Fruit fly (Drosophila melanogaster) whole organism, prepupa: ENCODE results near the gene Tlk.

ENCODE experiments used
- Blimp-1 ChIP-seq: fragments of 200-800 bp; sonication (Bioruptor generic); optimal IDR thresholded peaks from 3 replicates; lab custom pipeline; 2017; ENCODE audit warnings: missing biosample characterization, missing genetic modification characterization, mild to moderate bottlenecking, moderate library complexity, missing genetic modification reagents
- CG10631 ChIP-seq: fragments of 200-800 bp; sonication (Bioruptor generic); optimal IDR thresholded peaks from 2 replicates; lab custom pipeline; 2016; ENCODE audit warnings: missing biosample characterization, missing genetic modification characterization
- CG10669 ChIP-seq: fragments of 200-800 bp; sonication (Bioruptor generic); optimal IDR thresholded peaks from 3 replicates; lab custom pipeline; 2018; ENCODE audit warnings: missing biosample characterization, mild to moderate bottlenecking, missing genetic modification characterization, moderate library complexity
- CG11294 ChIP-seq: fragments of 200-800 bp; sonication (Bioruptor generic); IDR thresholded peaks from 2 replicates; pipeline ENCODE4 v1.3.6; 2022; ENCODE audit warnings: missing biosample characterization, missing genetic modification characterization
- CG11902 ChIP-seq: fragments of 200-800 bp; sonication (Bioruptor generic); optimal IDR thresholded peaks from 3 replicates; lab custom pipeline; 2016; ENCODE audit warnings: missing biosample characterization, missing genetic modification characterization
- CG15336 ChIP-seq: fragments of 200-800 bp; sonication (Bioruptor generic); IDR thresholded peaks from 2 replicates; pipeline ENCODE4 v1.3.6; 2022; ENCODE audit warnings: missing biosample characterization, missing genetic modification characterization
- CG1621 ChIP-seq: fragments of 200-800 bp; sonication (Bioruptor generic); optimal IDR thresholded peaks from 3 replicates; lab custom pipeline; 2018; ENCODE audit warnings: missing biosample characterization, mild to moderate bottlenecking, missing genetic modification characterization
- CG3032 ChIP-seq: fragments of 200-800 bp; optimal IDR thresholded peaks from 2 replicates; lab custom pipeline; 2019; ENCODE audit warnings: missing biosample characterization, mild to moderate bottlenecking, missing genetic modification characterization, moderate library complexity
- CG31627 ChIP-seq: fragments of 200-800 bp; sonication (Bioruptor generic); optimal IDR thresholded peaks from 3 replicates; lab custom pipeline; 2016; ENCODE audit warnings: missing biosample characterization, missing genetic modification characterization
- CG32006 ChIP-seq: fragments of 200-800 bp; sonication (Bioruptor generic); optimal IDR thresholded peaks from 3 replicates; lab custom pipeline; 2017; ENCODE audit warnings: missing biosample characterization, mild to moderate bottlenecking, missing genetic modification characterization
- CG3919 ChIP-seq: fragments of 200-800 bp; sonication (Bioruptor generic); optimal IDR thresholded peaks from 3 replicates; lab custom pipeline; 2016; ENCODE audit warnings: missing biosample characterization, missing genetic modification characterization
- CG4318 ChIP-seq: fragments of 200-800 bp; sonication (Bioruptor generic); optimal IDR thresholded peaks from 3 replicates; lab custom pipeline; 2017; ENCODE audit warnings: missing biosample characterization, mild to moderate bottlenecking, missing genetic modification characterization
- CG6792 ChIP-seq: fragments of 200-800 bp; sonication (Bioruptor generic); optimal IDR thresholded peaks from 3 replicates; lab custom pipeline; 2016; ENCODE audit warnings: missing biosample characterization, missing genetic modification characterization
- CG6808 ChIP-seq: fragments of 200-800 bp; sonication (Bioruptor generic); optimal IDR thresholded peaks from 3 replicates; lab custom pipeline; 2017; ENCODE audit warnings: missing biosample characterization, missing genetic modification characterization, mild to moderate bottlenecking, moderate library complexity, missing genetic modification reagents
- CG6854 ChIP-seq: fragments of 200-800 bp; sonication (Bioruptor generic); optimal IDR thresholded peaks from 2 replicates; lab custom pipeline; 2017; ENCODE audit warnings: missing biosample characterization, mild to moderate bottlenecking, missing genetic modification characterization
- CG7368 ChIP-seq: fragments of 200-800 bp; sonication (Bioruptor generic); optimal IDR thresholded peaks from 3 replicates; lab custom pipeline; 2016; ENCODE audit warnings: missing biosample characterization, missing genetic modification characterization
- CG8119 ChIP-seq: fragments of 200-800 bp; sonication (Bioruptor generic); IDR thresholded peaks from 3 replicates; pipeline ENCODE4 v1.3.6; 2022; ENCODE audit warnings: missing biosample characterization, missing genetic modification characterization
- CG8319 ChIP-seq: fragments of 200-800 bp; sonication (Bioruptor generic); optimal IDR thresholded peaks from 3 replicates; lab custom pipeline; 2016; ENCODE audit warnings: missing biosample characterization, missing genetic modification characterization
- CG9139 ChIP-seq: fragments of 200-800 bp; sonication (Bioruptor generic); optimal IDR thresholded peaks from 3 replicates; lab custom pipeline; 2017; ENCODE audit warnings: missing biosample characterization, mild to moderate bottlenecking, missing genetic modification characterization
- Eip93F ChIP-seq: fragments of 200-800 bp; sonication (Bioruptor generic); optimal IDR thresholded peaks from 2 replicates; lab custom pipeline; 2016; ENCODE audit warnings: missing biosample characterization, mild to moderate bottlenecking, missing genetic modification characterization
- Ets21C ChIP-seq: fragments of 200-800 bp; sonication (Bioruptor generic); optimal IDR thresholded peaks from 3 replicates; lab custom pipeline; 2016; ENCODE audit warnings: missing biosample characterization, missing genetic modification characterization
- Ets96B ChIP-seq: fragments of 200-800 bp; optimal IDR thresholded peaks from 2 replicates; lab custom pipeline; 2019; ENCODE audit warnings: missing biosample characterization, mild to moderate bottlenecking, missing genetic modification characterization, moderate library complexity
- Hr38 ChIP-seq: sonication (Bioruptor generic); optimal IDR thresholded peaks from 2 replicates; lab custom pipeline; 2016; ENCODE audit warnings: missing biosample characterization, missing genetic modification characterization
- Hr4 ChIP-seq: fragments of 200-800 bp; sonication (Bioruptor generic); optimal IDR thresholded peaks from 3 replicates; lab custom pipeline; 2016; ENCODE audit warnings: missing biosample characterization, missing genetic modification characterization
- Lpt ChIP-seq: fragments of 200-800 bp; sonication (Bioruptor generic); optimal IDR thresholded peaks from 3 replicates; lab custom pipeline; 2016; ENCODE audit warnings: missing biosample characterization, missing genetic modification characterization
- Met ChIP-seq: fragments of 200-800 bp; sonication (Bioruptor generic); optimal IDR thresholded peaks from 3 replicates; lab custom pipeline; 2016; ENCODE audit warnings: missing biosample characterization, missing genetic modification characterization
- OdsH ChIP-seq: fragments of 200-800 bp; sonication (Bioruptor generic); optimal IDR thresholded peaks from 3 replicates; lab custom pipeline; 2016; ENCODE audit warnings: missing biosample characterization, missing genetic modification characterization
- Smox ChIP-seq: fragments of 200-800 bp; sonication (Bioruptor generic); optimal IDR thresholded peaks from 3 replicates; lab custom pipeline; 2016; ENCODE audit warnings: missing biosample characterization, missing genetic modification characterization
- Sox14 ChIP-seq: fragments of 200-800 bp; sonication (Bioruptor generic); optimal IDR thresholded peaks from 3 replicates; lab custom pipeline; 2016; ENCODE audit warnings: missing biosample characterization, missing genetic modification characterization
- achi ChIP-seq: fragments of 200-800 bp; sonication (Bioruptor generic); optimal IDR thresholded peaks from 3 replicates; lab custom pipeline; 2016; ENCODE audit warnings: missing biosample characterization, missing genetic modification characterization
- cyc ChIP-seq: fragments of 200-800 bp; sonication (Bioruptor generic); optimal IDR thresholded peaks from 3 replicates; lab custom pipeline; 2016; ENCODE audit warnings: missing biosample characterization, missing genetic modification characterization
- dsx ChIP-seq: fragments of 200-800 bp; optimal IDR thresholded peaks from 3 replicates; lab custom pipeline; 2019; ENCODE audit warnings: missing biosample characterization, mild to moderate bottlenecking, missing genetic modification characterization, moderate library complexity; ENCODE audit not compliant: poor library complexity, severe bottlenecking
- eg ChIP-seq: fragments of 200-800 bp; sonication (Bioruptor generic); IDR thresholded peaks from 3 replicates; pipeline ENCODE4 v1.3.6; 2022; ENCODE audit warnings: missing biosample characterization, missing genetic modification characterization
- esn ChIP-seq: fragments of 200-800 bp; sonication (Bioruptor generic); optimal IDR thresholded peaks from 2 replicates; lab custom pipeline; 2016; ENCODE audit warnings: missing biosample characterization, mild to moderate bottlenecking, missing genetic modification characterization, moderate library complexity
- fd59A ChIP-seq: fragments of 200-800 bp; sonication (Bioruptor generic); optimal IDR thresholded peaks from 2 replicates; lab custom pipeline; 2017; ENCODE audit warnings: missing biosample characterization, mild to moderate bottlenecking, missing genetic modification characterization, missing genetic modification reagents
- fd85E ChIP-seq: fragments of 200-800 bp; sonication (Bioruptor generic); optimal IDR thresholded peaks from 3 replicates; lab custom pipeline; 2016; ENCODE audit warnings: missing biosample characterization, missing genetic modification characterization
- fkh ChIP-seq: fragments of 200-800 bp; sonication (Bioruptor generic); optimal IDR thresholded peaks from 3 replicates; lab custom pipeline; 2017; ENCODE audit warnings: missing biosample characterization, mild to moderate bottlenecking, missing genetic modification characterization, moderate library complexity
- lz ChIP-seq: fragments of 200-800 bp; sonication (Bioruptor generic); optimal IDR thresholded peaks from 3 replicates; lab custom pipeline; 2016; ENCODE audit warnings: missing biosample characterization, missing genetic modification characterization
- pdm3 ChIP-seq: fragments of 200-800 bp; sonication (Bioruptor generic); optimal IDR thresholded peaks from 3 replicates; lab custom pipeline; 2016; ENCODE audit warnings: missing biosample characterization, missing genetic modification characterization
- salr ChIP-seq, 2 experiments: fragments of 200-800 bp; sonication (Bioruptor generic); optimal IDR thresholded peaks; 3 replicates each; lab custom pipeline; 2016 to 2018; ENCODE audit warnings: missing biosample characterization in 2 of 2, missing genetic modification characterization in 2 of 2, mild to moderate bottlenecking in 1 of 2
- spab ChIP-seq: fragments of 200-800 bp; sonication (Bioruptor generic); optimal IDR thresholded peaks from 2 replicates; lab custom pipeline; 2017; ENCODE audit warnings: missing biosample characterization, mild to moderate bottlenecking, missing genetic modification characterization, missing genetic modification reagents
- ss ChIP-seq, 2 experiments: fragments of 200-800 bp; sonication (Bioruptor generic); optimal IDR thresholded peaks; 2 replicates in 1 of 2; 3 replicates in 1 of 2; lab custom pipeline; 2017 to 2018; ENCODE audit warnings: mild to moderate bottlenecking in 2 of 2, missing biosample characterization in 2 of 2, missing genetic modification characterization in 2 of 2, moderate library complexity in 1 of 2
- svp ChIP-seq: fragments of 200-800 bp; sonication (Bioruptor generic); peaks from one replicate; lab custom pipeline; 2016; ENCODE audit warnings: missing biosample characterization, missing genetic modification characterization
- topi ChIP-seq: fragments of 200-800 bp; sonication (Bioruptor generic); optimal IDR thresholded peaks from 3 replicates; lab custom pipeline; 2016; ENCODE audit warnings: missing biosample characterization, missing genetic modification characterization

Tlk gene

dm6 chrX:3764223-3764622 is 44.4 kb downstream of the Tlk start:
- TF ChIP-seq spab (GFP tag; lab: Kevin White, UChicago) (no peak), CG32006 (GFP tag; lab: Kevin White, UChicago) (no peak), Sox14 (GFP tag; lab: Kevin White, UChicago) (no peak), CG11294 (GFP tag; lab: Robert Waterston, UW) (no peak), CG31627 (GFP tag; lab: Kevin White, UChicago) (no peak), OdsH (GFP tag; lab: Kevin White, UChicago) (no peak), Blimp-1 (GFP tag; lab: Kevin White, UChicago) (no peak), Smox (GFP tag; lab: Kevin White, UChicago) (no peak), achi (GFP tag; lab: Kevin White, UChicago) (no peak), eg (GFP tag; lab: Robert Waterston, UW) (no peak), cyc (GFP tag; lab: Kevin White, UChicago) (no peak), CG3032 (no peak), Hr38 (GFP tag; lab: Kevin White, UChicago) (no peak), pdm3 (no peak), CG3919 (GFP tag; lab: Kevin White, UChicago) (no peak)
- TF ChIP-seq, all 60 proteins: peak for 0

dm6 chrX:3767085-3767484 is 47.3 kb downstream of the Tlk start:
- TF ChIP-seq fd59A (GFP tag; lab: Kevin White, UChicago) (no peak), OdsH (GFP tag; lab: Kevin White, UChicago) (no peak), CG32006 (GFP tag; lab: Kevin White, UChicago) (no peak), CG7368 (GFP tag; lab: Kevin White, UChicago) (no peak), fkh (GFP tag; lab: Kevin White, UChicago) (no peak), CG11902 (GFP tag; lab: Kevin White, UChicago) (no peak), Hr4 (GFP tag; lab: Kevin White, UChicago) (no peak), CG11294 (GFP tag; lab: Robert Waterston, UW) (no peak), CG4318 (GFP tag; lab: Kevin White, UChicago) (no peak), ss (GFP tag; optimal IDR thresholded peaks at IDR 0.05; lab: Kevin White, UChicago) (no peak), Ets96B (tag; lab: Kevin White, UChicago) (no peak), esn (GFP tag; lab: Kevin White, UChicago) (no peak), Eip93F (GFP tag; lab: Kevin White, UChicago) (no peak), Ets21C (GFP tag; lab: Kevin White, UChicago) (no peak), CG8119 (no peak), CG6854 (GFP tag; lab: Kevin White, UChicago) (no peak), spab (GFP tag; lab: Kevin White, UChicago) (no peak)
- TF ChIP-seq, all 60 proteins: peak for 0

- peak; percentile 17 for TF ChIP-seq spab (GFP tag; lab: Kevin White, UChicago)
- peak; percentile 51 for TF ChIP-seq Met (GFP tag; lab: Kevin White, UChicago)
- peak; percentile 38 for TF ChIP-seq CG4318 (GFP tag; lab: Kevin White, UChicago)
- TF ChIP-seq CG10631 (GFP tag; lab: Kevin White, UChicago): peak; percentile 17
- no peak for TF ChIP-seq Blimp-1 (GFP tag; lab: Kevin White, UChicago)
- no peak for TF ChIP-seq CG8319
- TF ChIP-seq fkh (GFP tag; lab: Kevin White, UChicago): no peak
- TF ChIP-seq Hr4 (GFP tag; lab: Kevin White, UChicago): peak; percentile 21
- TF ChIP-seq fd85E (GFP tag; lab: Kevin White, UChicago): no peak
- peak; percentile 42 for TF ChIP-seq achi (GFP tag; lab: Kevin White, UChicago)
- no peak for TF ChIP-seq CG1621 (tag; lab: Kevin White, UChicago)
- TF ChIP-seq Smox (GFP tag; lab: Kevin White, UChicago): peak; percentile 32
- TF ChIP-seq CG6808 (GFP tag; lab: Kevin White, UChicago): peak; percentile 17
- TF ChIP-seq fd59A (GFP tag; lab: Kevin White, UChicago): no peak
- peak; percentile 37 for TF ChIP-seq CG3919 (GFP tag; lab: Kevin White, UChicago)
- TF ChIP-seq cyc (GFP tag; lab: Kevin White, UChicago): peak; percentile 42
- no peak for TF ChIP-seq dsx
- TF ChIP-seq CG11294 (GFP tag; lab: Robert Waterston, UW): 0 out of 2 replicates have a peak, but pooled peaks have one; percentile 17
- peak; percentile 64 for TF ChIP-seq CG15336 (GFP tag; lab: Robert Waterston, UW)
- TF ChIP-seq CG10669 (GFP tag; lab: Kevin White, UChicago): peak; percentile 21
- no peak for TF ChIP-seq CG9139 (GFP tag; lab: Kevin White, UChicago)
- TF ChIP-seq CG32006 (GFP tag; lab: Kevin White, UChicago): peak; percentile 35
- TF ChIP-seq CG8119: peak; percentile 40; the same call in 1 of the 3 replicates
- TF ChIP-seq OdsH (GFP tag; lab: Kevin White, UChicago): peak; percentile 47
- peak; percentile 46 for TF ChIP-seq pdm3
- no peak for TF ChIP-seq salr (GFP tag; optimal IDR thresholded peaks at IDR 0.05; lab: Kevin White, UChicago)
- TF ChIP-seq Lpt (GFP tag; lab: Kevin White, UChicago): no peak
- TF ChIP-seq Sox14 (GFP tag; lab: Kevin White, UChicago): peak; percentile 17
- peak; percentile 14 for TF ChIP-seq CG6792 (GFP tag; lab: Kevin White, UChicago)
- peak; percentile 39 for TF ChIP-seq lz (GFP tag; lab: Kevin White, UChicago)
- peak; percentile 67 for TF ChIP-seq svp (GFP tag; lab: Kevin White, UChicago)
- peak; percentile 51 for TF ChIP-seq topi (GFP tag; lab: Kevin White, UChicago)
Observed at dm6 chrX:3768202-3768601, 48.4 kb downstream of the Tlk start.
